Worm (Caenorhabditis elegans) whole organism, young adult: ENCODE measurements around the gene F41H10.5.

Experiments used
- bed-2 ChIP-seq: fragments of 200-800 bp; sonication (Bioruptor generic); IDR thresholded peaks from 2 replicates; pipeline ENCODE4 v1.3.6; 2022; ENCODE audit warnings: missing genetic modification reagents, missing genetic modification characterization, missing compliant biosample characterization
- ceh-58 ChIP-seq: fragments of 200-800 bp; sonication (Bioruptor generic); IDR thresholded peaks from 2 replicates; pipeline ENCODE4 v1.3.6; 2022; ENCODE audit warnings: missing genetic modification characterization, missing compliant biosample characterization
- egl-18 ChIP-seq: fragments of 200-800 bp; sonication (Bioruptor generic); IDR thresholded peaks from 2 replicates; pipeline ENCODE4 v1.3.6; 2022; ENCODE audit warnings: missing genetic modification reagents, missing genetic modification characterization, missing compliant biosample characterization
- snpc-4 ChIP-seq, 5 experiments: fragments of 150-350 bp in 1 of 5; sonication (generic microtip) in 4 of 5; optimal IDR thresholded peaks; 2 replicates each; lab custom pipeline; 2014 to 2018; ENCODE audit warnings: missing genetic modification characterization in 5 of 5, missing biosample characterization in 3 of 5, antibody characterized with exemption in 2 of 5, mild to moderate bottlenecking in 2 of 5, missing compliant biosample characterization in 2 of 5, missing genotype in 2 of 5, moderate library complexity in 2 of 5, missing genetic modification reagents in 1 of 5
- tbx-9 ChIP-seq: sonication (generic microtip); optimal IDR thresholded peaks from 2 replicates; lab custom pipeline; 2016; ENCODE audit warnings: borderline replicate concordance, missing genetic modification characterization, inconsistent platforms, missing compliant biosample characterization
- unc-62 ChIP-seq: fragments of 150-350 bp; optimal IDR thresholded peaks from 2 replicates; lab custom pipeline; 2014; ENCODE audit warnings: missing biosample characterization, missing genetic modification reagents, missing genetic modification characterization

ce11 chrIV:5396769-5397168, 36.1 kb downstream of the F41H10.5 start, which contains the start of gene ZK616.3:
- TF ChIP-seq snpc-4 (GFP tag; optimal IDR thresholded peaks at IDR 0.05; lab: Kevin White, UChicago): peak; percentile 10
- TF ChIP-seq snpc-4 (tag; optimal IDR thresholded peaks at IDR 0.05; lab: Kevin White, UChicago): peak in 1 of 4 experiments; percentile 53
- no peak for TF ChIP-seq ceh-58
- no peak for TF ChIP-seq egl-18 (GFP tag; lab: Robert Waterston, UW)
- TF ChIP-seq bed-2: no peak
- TF ChIP-seq unc-62 (GFP tag; lab: Kevin White, UChicago): no peak
- TF ChIP-seq tbx-9 (tag; lab: Kevin White, UChicago): no peak
